Fruit fly (Drosophila melanogaster) whole organism, pupa: ENCODE measurements around the gene kri.

Experiments
- CG10348 ChIP-seq: fragments of 200-800 bp; sonication (Bioruptor generic); IDR thresholded peaks from 2 replicates; pipeline ENCODE4 v1.3.6; 2022; ENCODE audit warnings: missing biosample characterization, missing genetic modification characterization
- CG15710 ChIP-seq: fragments of 200-800 bp; sonication (Bioruptor generic); optimal IDR thresholded peaks from 2 replicates; lab custom pipeline; 2018; ENCODE audit warnings: missing biosample characterization, mild to moderate bottlenecking, missing genetic modification characterization, moderate library complexity
- Ets98B ChIP-seq: fragments of 200-800 bp; sonication (Bioruptor generic); IDR thresholded peaks from 2 replicates; pipeline ENCODE4 v1.3.6; 2022; ENCODE audit warnings: missing biosample characterization, missing genetic modification characterization
- Pif1B ChIP-seq: fragments of 200-800 bp; sonication (Bioruptor generic); optimal IDR thresholded peaks from 3 replicates; lab custom pipeline; 2016; ENCODE audit warnings: missing biosample characterization, missing genetic modification characterization
- fd96Ca ChIP-seq: fragments of 200-800 bp; sonication (Bioruptor generic); IDR thresholded peaks from 3 replicates; pipeline ENCODE4 v1.3.6; 2022; ENCODE audit warnings: missing biosample characterization, missing genetic modification characterization
- rn ChIP-seq: fragments of 200-800 bp; sonication (Bioruptor generic); IDR thresholded peaks from 2 replicates; pipeline ENCODE4 v1.3.6; 2022; ENCODE audit warnings: missing biosample characterization, missing genetic modification characterization

DNA sequence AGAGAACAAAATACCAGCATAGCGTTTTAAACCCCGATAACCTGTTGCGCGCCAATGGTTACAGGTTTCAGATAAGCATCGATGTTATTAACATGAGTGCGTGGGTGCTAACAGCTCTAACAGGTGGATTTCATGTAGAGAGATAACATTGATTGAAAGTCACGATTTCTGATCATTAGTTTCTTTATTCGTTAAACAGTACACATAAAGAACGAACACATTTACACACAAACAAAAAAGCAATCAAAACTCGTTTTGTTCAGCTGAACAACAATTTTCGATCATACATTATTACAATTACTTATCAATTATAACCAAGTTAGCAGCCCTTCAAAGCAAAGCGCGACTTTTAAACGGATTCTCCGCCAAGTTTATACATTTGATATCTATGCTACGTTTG, 21.1 kb upstream of the kri start:
- TF ChIP-seq fd96Ca (GFP tag; lab: Robert Waterston, UW) (no peak), rn (GFP tag; lab: Robert Waterston, UW) (no peak), CG15710 (no peak), Ets98B (GFP tag; lab: Robert Waterston, UW) (peak; percentile 32; the same call in 1 of the 2 replicates), Pif1B (GFP tag; lab: Kevin White, UChicago) (no peak), CG10348 (no peak)
